Worm (Caenorhabditis elegans): ENCODE measurements around the gene arrd-7.

arrd-7 gene

DNA sequence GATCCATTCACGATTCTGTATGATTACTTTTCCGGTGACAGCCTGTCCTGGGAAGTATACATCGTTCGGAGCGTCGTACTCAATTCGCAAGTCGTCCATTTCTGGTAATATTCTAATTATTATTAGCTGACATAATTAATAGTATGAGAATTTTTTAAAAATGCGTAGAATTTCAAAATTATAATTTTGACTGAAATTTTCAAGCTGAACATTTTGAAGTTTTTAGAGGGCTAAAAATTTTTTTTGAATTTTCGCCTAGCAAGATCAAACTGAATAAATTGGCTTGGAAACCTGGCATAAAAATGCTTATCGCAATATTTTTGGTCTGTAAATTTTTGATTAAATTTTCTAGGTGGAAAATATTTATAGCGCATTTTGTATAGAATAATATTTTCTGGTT is at the start of gene arrd-7:
arrd-7 (minus strand) TSS at position 101 of the 400 bp plus-strand sequence.
- TF ChIP-seq nhr-6 (tag; optimal IDR thresholded peaks at IDR 0.05) = no peak
- TF ChIP-seq unc-62 (GFP tag; optimal IDR thresholded peaks at IDR 0.05 in 1 of 2) = peak in 1 of 2 experiments; percentile 45
- TF ChIP-seq unc-62 (tag; optimal IDR thresholded peaks at IDR 0.05) = no peak

DNA sequence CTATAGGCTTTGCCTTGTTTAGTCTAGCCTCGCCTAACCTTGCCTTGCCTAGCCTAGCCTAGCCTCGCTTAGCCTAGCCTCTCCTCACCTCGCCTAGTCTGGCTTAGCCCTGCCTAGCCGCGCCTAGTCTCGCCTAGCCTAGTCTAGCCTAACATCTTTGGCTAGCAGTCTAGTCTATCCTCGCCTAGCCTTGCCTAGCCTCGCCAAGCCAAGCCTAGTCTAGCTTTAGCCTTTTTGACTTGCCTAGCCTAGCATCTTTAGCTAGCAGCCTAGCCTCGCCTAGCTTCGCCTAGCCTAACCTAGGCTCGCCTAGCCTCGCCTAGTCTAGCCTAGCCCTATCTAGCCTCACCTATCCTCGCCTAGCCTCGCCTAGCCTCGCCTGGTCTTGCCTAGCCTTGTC is 48.6 kb upstream of the arrd-7 start:
- no peak for TF ChIP-seq pha-4 (GFP tag; IDR thresholded peaks at IDR 0.05)
- no peak for TF ChIP-seq pha-4 (tag; optimal IDR thresholded peaks at IDR 0.05)
- TF ChIP-seq dve-1 (tag; optimal IDR thresholded peaks at IDR 0.05; ENCODE audit: insufficient read depth) = no peak
- 0 out of 2 replicates have a peak, but pooled peaks have one; percentile 48 for TF ChIP-seq tra-1 (GFP tag; IDR thresholded peaks at IDR 0.05)
- TF ChIP-seq lin-39 (tag; optimal IDR thresholded peaks at IDR 0.05) = no peak
- TF ChIP-seq set-16 (GFP tag; IDR thresholded peaks at IDR 0.05) = 0 out of 2 replicates have a peak, but pooled peaks have one; percentile 25
- peak; percentile 18 for TF ChIP-seq aha-1 (tag)
- no peak for TF ChIP-seq arid-1 (GFP tag; conservative IDR thresholded peaks at IDR 0.05)
- no peak for TF ChIP-seq zfp-3 (GFP tag; conservative IDR thresholded peaks at IDR 0.05)

DNA sequence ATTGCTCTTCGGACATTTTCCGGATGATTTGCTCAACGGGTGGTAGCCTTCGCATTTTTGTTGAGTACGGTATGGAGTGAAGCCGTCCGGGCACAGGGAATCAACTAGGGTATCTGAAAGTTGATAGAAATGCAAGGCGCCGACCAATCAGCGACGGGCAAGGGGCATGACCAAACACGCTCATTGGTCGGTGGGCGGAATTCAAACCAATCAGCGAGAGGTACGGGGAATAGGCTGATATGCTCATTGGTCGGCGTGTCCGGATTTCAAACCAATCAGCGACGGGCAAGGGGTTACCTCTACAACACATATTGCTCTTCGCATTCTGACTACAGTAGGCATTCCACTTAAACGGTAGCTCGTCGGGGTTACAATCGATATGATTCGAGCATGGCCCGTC is 46.4 kb upstream of the arrd-7 start:
- TF ChIP-seq lin-38 (GFP tag; IDR thresholded peaks at IDR 0.05) (no peak), skn-1 (tag; optimal IDR thresholded peaks at IDR 0.05) (no peak), egl-43 (GFP tag; IDR thresholded peaks at IDR 0.05) (no peak), ceh-20 (GFP tag; IDR thresholded peaks at IDR 0.05) (no peak), saeg-2 (GFP tag; IDR thresholded peaks at IDR 0.05) (no peak), madf-9 (GFP tag; conservative IDR thresholded peaks at IDR 0.05) (no peak), lir-3 (tag; optimal IDR thresholded peaks at IDR 0.05) (no peak), Y105C5A.15 (GFP tag; IDR thresholded peaks at IDR 0.05) (no peak), nhr-25 (tag; optimal IDR thresholded peaks at IDR 0.05; ENCODE audit: borderline replicate concordance, insufficient read depth) (no peak), nhr-102 (tag; optimal IDR thresholded peaks at IDR 0.05) (no peak), tag-97 (GFP tag; IDR thresholded peaks at IDR 0.05) (no peak), fos-1 (tag; optimal IDR thresholded peaks at IDR 0.05) (no peak), ZK546.5 (tag; optimal IDR thresholded peaks at IDR 0.05) (no peak), zag-1 (tag; optimal IDR thresholded peaks at IDR 0.05) (no peak), aha-1 (tag) (no peak), dmd-8 (GFP tag; IDR thresholded peaks at IDR 0.05) (no peak), R02D3.7 (tag; optimal IDR thresholded peaks at IDR 0.05) (no peak)

DNA sequence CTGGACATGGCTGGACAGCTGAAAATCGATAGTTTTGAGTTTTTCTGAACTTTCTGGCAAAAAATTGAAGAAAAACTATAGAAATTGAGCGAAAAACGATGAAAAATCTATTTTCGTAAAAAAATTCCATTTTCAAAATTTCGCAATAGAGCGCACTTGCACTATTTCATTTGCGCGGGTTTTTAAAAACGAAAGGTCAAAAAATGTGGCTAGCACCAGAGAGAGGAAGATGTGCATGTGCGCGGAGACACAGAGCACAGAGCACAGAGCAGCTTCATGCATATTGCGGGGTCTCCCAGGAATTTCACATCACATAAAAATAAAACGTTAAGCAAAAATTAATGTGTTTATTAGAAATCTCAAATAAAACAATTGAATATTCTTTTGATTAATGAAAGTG is 45.4 kb upstream of the arrd-7 start, which contains the start of gene Y17G7B.18:
Y17G7B.18 (minus strand) TSS at position 18 of the 400 bp plus-strand sequence.
- TF ChIP-seq pha-4 (GFP tag; IDR thresholded peaks at IDR 0.05) = no peak
- TF ChIP-seq pha-4 (tag; optimal IDR thresholded peaks at IDR 0.05) = no peak
- TF ChIP-seq lin-1 (GFP tag; IDR thresholded peaks at IDR 0.05) = no peak
- TF ChIP-seq mdt-29 (GFP tag; IDR thresholded peaks at IDR 0.05) = 0 out of 2 replicates have a peak, but pooled peaks have one; percentile 21
- peak; percentile 48 for TF ChIP-seq rbr-2 (tag; optimal IDR thresholded peaks at IDR 0.05)
- peak; percentile 66 for TF ChIP-seq hlh-30 (tag; optimal IDR thresholded peaks at IDR 0.05; ENCODE audit: insufficient read depth)
- TF ChIP-seq dpl-1 (GFP tag; optimal IDR thresholded peaks at IDR 0.05) = peak; percentile 94
- no peak for TF ChIP-seq zip-2 (tag; optimal IDR thresholded peaks at IDR 0.05)
- peak in 1 of 2 experiments; percentile 52 for TF ChIP-seq mdl-1 (tag; optimal IDR thresholded peaks at IDR 0.05)
- no peak for TF ChIP-seq R02D3.7 (tag; optimal IDR thresholded peaks at IDR 0.05)
- TF ChIP-seq tra-1 (GFP tag; IDR thresholded peaks at IDR 0.05) = no peak
- TF ChIP-seq fkh-10 (GFP tag; optimal IDR thresholded peaks at IDR 0.05) = peak; percentile 62
- no peak for TF ChIP-seq dmd-9 (GFP tag; IDR thresholded peaks at IDR 0.05)
- TF ChIP-seq nhr-28 (tag; optimal IDR thresholded peaks at IDR 0.05) = peak; percentile 5
- no peak for TF ChIP-seq jun-1 (tag; optimal IDR thresholded peaks at IDR 0.05)
- TF ChIP-seq nhr-6 (tag; optimal IDR thresholded peaks at IDR 0.05) = no peak
- peak; percentile 76 for TF ChIP-seq mep-1 (tag; optimal IDR thresholded peaks at IDR 0.05)
- no peak for TF ChIP-seq egl-43 (GFP tag; IDR thresholded peaks at IDR 0.05)
- peak; percentile 3 for TF ChIP-seq hlh-11 (tag; optimal IDR thresholded peaks at IDR 0.05)
- TF ChIP-seq lin-29 (GFP tag; IDR thresholded peaks at IDR 0.05) = no peak
- 0 out of 2 replicates have a peak, but pooled peaks have one; percentile 3 for TF ChIP-seq set-16 (GFP tag; IDR thresholded peaks at IDR 0.05)
- TF ChIP-seq hif-1 (tag; optimal IDR thresholded peaks at IDR 0.05) = peak in 1 of 2 experiments; percentile 6
- TF ChIP-seq gei-8 (GFP tag; optimal IDR thresholded peaks at IDR 0.05) = no peak
- peak; percentile 64 for TF ChIP-seq hmg-1.1 (GFP tag; IDR thresholded peaks at IDR 0.05)
- TF ChIP-seq mes-2 (tag; optimal IDR thresholded peaks at IDR 0.05; ENCODE audit: poor library complexity, severe bottlenecking) = peak; percentile 63
- TF ChIP-seq aha-1 (tag) = peak; percentile 47
- no peak for TF ChIP-seq lir-3 (tag; optimal IDR thresholded peaks at IDR 0.05)

Data from whole organism, L4 larva.